Worm (Caenorhabditis elegans) whole organism, mixed stage, embryonic: ENCODE results near the gene gbb-2.

Experiments used
- elt-3 ChIP-seq: fragments of 150-350 bp; optimal IDR thresholded peaks from 2 replicates; lab custom pipeline; 2014; ENCODE audit warnings: missing biosample characterization, missing genetic modification characterization
- mls-2 ChIP-seq: sonication (generic microtip); optimal IDR thresholded peaks from 2 replicates; lab custom pipeline; 2016; ENCODE audit warnings: mild to moderate bottlenecking, missing genetic modification characterization, moderate library complexity, missing compliant biosample characterization
- nhr-12 ChIP-seq: fragments of 150-350 bp; optimal IDR thresholded peaks from 2 replicates; lab custom pipeline; 2014; ENCODE audit warnings: missing biosample characterization, missing genetic modification characterization
- unc-120 ChIP-seq: sonication (generic microtip); optimal IDR thresholded peaks from 2 replicates; lab custom pipeline; 2017; ENCODE audit warnings: missing genetic modification characterization, missing compliant biosample characterization; ENCODE audit not compliant: poor library complexity, severe bottlenecking

ce11 chrIV:4516478-4516877 lies 9.9 kb upstream of the gbb-2 start:
- no peak for TF ChIP-seq elt-3 (tag; lab: Kevin White, UChicago)
- no peak for TF ChIP-seq mls-2 (tag; lab: Kevin White, UChicago)
- TF ChIP-seq unc-120, result no peak
- TF ChIP-seq nhr-12, result no peak
